Fruit fly (Drosophila melanogaster) whole organism, embryonic: Measurements from ENCODE around the gene UQCR-14L.

ENCODE experiments used
- CG7839 ChIP-seq: fragments of 200-800 bp; sonication (Bioruptor generic); optimal IDR thresholded peaks from 3 replicates; lab custom pipeline; 2018; ENCODE audit warnings: missing biosample characterization, mild to moderate bottlenecking, missing genetic modification characterization, moderate library complexity
- D19B ChIP-seq: fragments of 200-800 bp; sonication (Bioruptor generic); optimal IDR thresholded peaks from 2 replicates; lab custom pipeline; 2017; ENCODE audit warnings: missing biosample characterization, mild to moderate bottlenecking, missing genetic modification characterization
- HHEX ChIP-seq: fragments of 200-800 bp; sonication (Bioruptor generic); optimal IDR thresholded peaks from 3 replicates; lab custom pipeline; 2017; ENCODE audit warnings: missing biosample characterization, mild to moderate bottlenecking, missing genetic modification characterization, missing genetic modification reagents
- Nf-YA ChIP-seq: fragments of 200-800 bp; sonication (Bioruptor generic); IDR thresholded peaks from 2 replicates; pipeline ENCODE4 v1.3.6; 2022; ENCODE audit warnings: missing biosample characterization, missing genetic modification characterization
- ac ChIP-seq: fragments of 200-800 bp; sonication (Bioruptor generic); optimal IDR thresholded peaks from 3 replicates; lab custom pipeline; 2017; ENCODE audit warnings: missing biosample characterization, mild to moderate bottlenecking, missing genetic modification characterization
- aop ChIP-seq: fragments of 200-800 bp; sonication (Bioruptor generic); IDR thresholded peaks from 2 replicates; pipeline ENCODE4 v1.3.6; 2022; ENCODE audit warnings: missing biosample characterization, missing genetic modification characterization
- ind ChIP-seq: fragments of 200-800 bp; sonication (Bioruptor generic); optimal IDR thresholded peaks from 3 replicates; lab custom pipeline; 2016; ENCODE audit warnings: missing biosample characterization, missing genetic modification characterization
- nau ChIP-seq: fragments of 200-800 bp; sonication (Bioruptor generic); optimal IDR thresholded peaks from 3 replicates; lab custom pipeline; 2017; ENCODE audit warnings: missing biosample characterization, mild to moderate bottlenecking, missing genetic modification characterization, missing genetic modification reagents
- onecut ChIP-seq: fragments of 200-800 bp; sonication (Bioruptor generic); IDR thresholded peaks from 2 replicates; pipeline ENCODE4 v1.3.6; 2022; ENCODE audit warnings: missing biosample characterization, missing genetic modification characterization

UQCR-14L gene

DNA sequence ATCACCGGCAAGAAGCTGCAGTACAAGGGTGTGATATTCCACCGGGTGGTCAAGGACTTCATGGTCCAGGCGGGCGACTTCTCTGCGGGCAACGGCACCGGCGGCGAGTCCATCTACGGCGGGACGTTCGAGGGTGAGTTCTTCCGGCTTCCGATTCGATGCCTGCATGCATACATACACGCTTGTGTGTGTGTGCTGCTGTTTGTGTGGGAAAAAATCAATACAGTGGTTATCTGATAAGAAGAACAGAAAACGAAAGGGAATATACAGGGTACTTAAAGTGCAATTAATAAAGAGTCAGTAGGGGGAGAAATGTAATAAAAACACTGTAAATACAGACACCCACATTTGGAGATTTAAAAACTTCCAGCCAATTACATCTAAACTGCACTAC, 46.8 kb downstream of the UQCR-14L start (continued):
- TF ChIP-seq onecut (GFP tag; lab: Robert Waterston, UW) (peak; percentile 98), Nf-YA (GFP tag; lab: Robert Waterston, UW) (peak; percentile 50; the same call in 1 of the 2 replicates), aop (GFP tag; lab: Robert Waterston, UW) (peak; percentile 70), ind (GFP tag; lab: Kevin White, UChicago) (peak; percentile 7), CG7839 (tag; lab: Kevin White, UChicago) (peak; percentile 18), D19B (peak; percentile 49), nau (GFP tag; lab: Kevin White, UChicago) (peak; percentile 20), HHEX (GFP tag; lab: Kevin White, UChicago) (peak; percentile 20), ac (no peak)
